6 fruit fly cellular contexts compared by ENCODE assay signal in genomic region chr2L:19011895-19012645, dm6.
TF ChIP-seq lines count a peak whose summit lies in the region.

No protein-coding gene starts in this region.

- TF ChIP-seq CTCF in whole organism, embryonic (GFP tag; optimal IDR thresholded peaks at IDR 0.05; lab: Kevin White, UChicago) = no peak

TF ChIP-seq in whole organism, 6 proteins besides CTCF, POLR2A, EP300 and RAD21:
- TF ChIP-seq pan (optimal IDR thresholded peaks at IDR 0.05; lab: Kevin White, UChicago) = peak; percentile 62
- no peak for TF ChIP-seq Dll (optimal IDR thresholded peaks at IDR 0.05; lab: Kevin White, UChicago)
- no peak for TF ChIP-seq CG8478 (optimal IDR thresholded peaks at IDR 0.05; lab: Kevin White, UChicago)
TF ChIP-seq in whole organism: peak in this region for 1.

TF ChIP-seq in whole organism, adult, 20 proteins besides CTCF, POLR2A, EP300 and RAD21:
- TF ChIP-seq CG33017 (tag; optimal IDR thresholded peaks at IDR 0.05; lab: Kevin White, UChicago) (peak; percentile 56), bab1 (GFP tag; optimal IDR thresholded peaks at IDR 0.05; lab: Kevin White, UChicago) (no peak), CG7101 (tag; optimal IDR thresholded peaks at IDR 0.05; lab: Kevin White, UChicago) (peak; percentile 14), Hr96 (GFP tag; optimal IDR thresholded peaks at IDR 0.05; lab: Kevin White, UChicago) (no peak), CG11617 (GFP tag; optimal IDR thresholded peaks at IDR 0.05; lab: Kevin White, UChicago) (no peak)

TF ChIP-seq in whole organism, embryonic, 481 proteins besides CTCF, POLR2A, EP300 and RAD21 (continues in another document):
- TF ChIP-seq Bdp1 (GFP tag; optimal IDR thresholded peaks at IDR 0.05; lab: Kevin White, UChicago) = peak; percentile 78
- TF ChIP-seq Adf1 (GFP tag; IDR thresholded peaks at IDR 0.05; lab: Robert Waterston, UW) = peak; percentile 65; the same call in 1 of the 2 replicates
- peak in 1 of 3 experiments; percentile 43 for TF ChIP-seq lola (GFP tag; optimal IDR thresholded peaks at IDR 0.05; lab: Kevin White, UChicago)
- peak; percentile 85 for TF ChIP-seq CG32532 (GFP tag; IDR thresholded peaks at IDR 0.05; lab: Robert Waterston, UW)
- TF ChIP-seq Spps (tag; optimal IDR thresholded peaks at IDR 0.05; lab: Kevin White, UChicago) = peak; percentile 6
- no peak for TF ChIP-seq aop (GFP tag; IDR thresholded peaks at IDR 0.05; lab: Robert Waterston, UW)
- TF ChIP-seq HLH54F (GFP tag; optimal IDR thresholded peaks at IDR 0.05; lab: Kevin White, UChicago) = peak; percentile 79
- peak; percentile 43 for TF ChIP-seq CG30431 (GFP tag; optimal IDR thresholded peaks at IDR 0.05; lab: Kevin White, UChicago)
- peak; percentile 84 for TF ChIP-seq bcd (GFP tag; optimal IDR thresholded peaks at IDR 0.05; lab: Kevin White, UChicago)
- peak; percentile 67 for TF ChIP-seq Mrtf (GFP tag; IDR thresholded peaks at IDR 0.05; lab: Robert Waterston, UW)
- TF ChIP-seq usp (GFP tag; optimal IDR thresholded peaks at IDR 0.05; lab: Kevin White, UChicago) = no peak
- peak; percentile 69 for TF ChIP-seq tin (GFP tag; optimal IDR thresholded peaks at IDR 0.05; lab: Kevin White, UChicago)
- TF ChIP-seq odd (GFP tag; optimal IDR thresholded peaks at IDR 0.05; lab: Kevin White, UChicago) = peak; percentile 69
- TF ChIP-seq Jarid2 (GFP tag; optimal IDR thresholded peaks at IDR 0.05; lab: Kevin White, UChicago) = peak; percentile 28
- TF ChIP-seq klu (GFP tag; IDR thresholded peaks at IDR 0.05; lab: Robert Waterston, UW) = peak; percentile 66
- TF ChIP-seq Gug (GFP tag; IDR thresholded peaks at IDR 0.05; lab: Robert Waterston, UW) = peak; percentile 84
- peak; percentile 58 to 73 for TF ChIP-seq chif (GFP tag; optimal IDR thresholded peaks at IDR 0.05; lab: Kevin White, UChicago)
- TF ChIP-seq Blimp-1 (GFP tag; optimal IDR thresholded peaks at IDR 0.05; lab: Kevin White, UChicago) = peak; percentile 67
- peak; percentile 58 for TF ChIP-seq gsb-n (tag; optimal IDR thresholded peaks at IDR 0.05; lab: Kevin White, UChicago)
- peak; percentile 69 for TF ChIP-seq CG15601 (tag; optimal IDR thresholded peaks at IDR 0.05; lab: Kevin White, UChicago)

TF ChIP-seq in whole organism, prepupa, 60 proteins besides CTCF, POLR2A, EP300 and RAD21 (continues in another document):
- peak; percentile 72 for TF ChIP-seq pdm3 (GFP tag; optimal IDR thresholded peaks at IDR 0.05; lab: Kevin White, UChicago)
- TF ChIP-seq CG32006 (GFP tag; optimal IDR thresholded peaks at IDR 0.05; lab: Kevin White, UChicago) = peak; percentile 76
- TF ChIP-seq CG34406 (GFP tag; optimal IDR thresholded peaks at IDR 0.05; lab: Kevin White, UChicago) = peak; percentile 60
- TF ChIP-seq topi (GFP tag; optimal IDR thresholded peaks at IDR 0.05; lab: Kevin White, UChicago) = peak; percentile 69
- peak; percentile 63 for TF ChIP-seq CG7368 (GFP tag; optimal IDR thresholded peaks at IDR 0.05; lab: Kevin White, UChicago)
- TF ChIP-seq CG11902 (GFP tag; optimal IDR thresholded peaks at IDR 0.05; lab: Kevin White, UChicago) = peak; percentile 66
- peak; percentile 72 for TF ChIP-seq CG1621 (tag; optimal IDR thresholded peaks at IDR 0.05; lab: Kevin White, UChicago)
- TF ChIP-seq cyc (GFP tag; optimal IDR thresholded peaks at IDR 0.05; lab: Kevin White, UChicago) = peak; percentile 75
- peak; percentile 79 for TF ChIP-seq CG31627 (GFP tag; optimal IDR thresholded peaks at IDR 0.05; lab: Kevin White, UChicago)
- TF ChIP-seq CG8119 (GFP tag; IDR thresholded peaks at IDR 0.05; lab: Robert Waterston, UW) = peak; percentile 70
- no peak for TF ChIP-seq dac (GFP tag; optimal IDR thresholded peaks at IDR 0.05; lab: Kevin White, UChicago)
- peak; percentile 80 for TF ChIP-seq lz (GFP tag; optimal IDR thresholded peaks at IDR 0.05; lab: Kevin White, UChicago)
- peak; percentile 57 for TF ChIP-seq CG6276 (GFP tag; optimal IDR thresholded peaks at IDR 0.05; lab: Kevin White, UChicago)
- TF ChIP-seq Hr39 (GFP tag; optimal IDR thresholded peaks at IDR 0.05; lab: Kevin White, UChicago) = peak; percentile 80
- TF ChIP-seq CG8319 (GFP tag; optimal IDR thresholded peaks at IDR 0.05; lab: Kevin White, UChicago) = peak; percentile 51
- peak; percentile 73 for TF ChIP-seq CG3919 (GFP tag; optimal IDR thresholded peaks at IDR 0.05; lab: Kevin White, UChicago)
- TF ChIP-seq CG6792 (GFP tag; optimal IDR thresholded peaks at IDR 0.05; lab: Kevin White, UChicago) = peak; percentile 75
- no peak for TF ChIP-seq Eip93F (GFP tag; optimal IDR thresholded peaks at IDR 0.05; lab: Kevin White, UChicago)
- TF ChIP-seq acj6 (GFP tag; optimal IDR thresholded peaks at IDR 0.05; lab: Kevin White, UChicago) = peak; percentile 70
- peak; percentile 15 for TF ChIP-seq fkh (GFP tag; optimal IDR thresholded peaks at IDR 0.05; lab: Kevin White, UChicago)
- peak; percentile 77 for TF ChIP-seq esn (GFP tag; optimal IDR thresholded peaks at IDR 0.05; lab: Kevin White, UChicago)
- TF ChIP-seq CG15336 (GFP tag; IDR thresholded peaks at IDR 0.05; lab: Robert Waterston, UW) = peak; percentile 63

TF ChIP-seq in whole organism, pupa, 21 proteins besides CTCF, POLR2A, EP300 and RAD21:
- peak; percentile 74 for TF ChIP-seq CG17806 (tag; optimal IDR thresholded peaks at IDR 0.05; lab: Kevin White, UChicago)
- peak; percentile 62; the same call in 1 of the 2 replicates for TF ChIP-seq Ets98B (GFP tag; IDR thresholded peaks at IDR 0.05; lab: Robert Waterston, UW)
- TF ChIP-seq fd96Ca (GFP tag; IDR thresholded peaks at IDR 0.05; lab: Robert Waterston, UW) = peak; percentile 81
- peak; percentile 80 for TF ChIP-seq CG8159 (tag; optimal IDR thresholded peaks at IDR 0.05; lab: Kevin White, UChicago)
- peak; percentile 69 for TF ChIP-seq CG14655 (GFP tag; optimal IDR thresholded peaks at IDR 0.05; lab: Kevin White, UChicago)
- peak; percentile 48 for TF ChIP-seq Snoo (tag; optimal IDR thresholded peaks at IDR 0.05; lab: Kevin White, UChicago)
- TF ChIP-seq CG15710 (tag; optimal IDR thresholded peaks at IDR 0.05; lab: Kevin White, UChicago) = peak; percentile 76
- peak; percentile 32; the same call in 1 of the 2 replicates for TF ChIP-seq CG10348 (GFP tag; IDR thresholded peaks at IDR 0.05; lab: Robert Waterston, UW)
- peak; percentile 54; the same call in 1 of the 2 replicates for TF ChIP-seq CG12605 (GFP tag; IDR thresholded peaks at IDR 0.05; lab: Robert Waterston, UW)
- peak; percentile 67; the same call in 2 of the 3 replicates for TF ChIP-seq CG4496 (GFP tag; IDR thresholded peaks at IDR 0.05; lab: Robert Waterston, UW)
- peak; percentile 42 for TF ChIP-seq Pif1B (GFP tag; optimal IDR thresholded peaks at IDR 0.05; lab: Kevin White, UChicago)
- peak; percentile 61 for TF ChIP-seq CG13204 (GFP tag; optimal IDR thresholded peaks at IDR 0.05; lab: Kevin White, UChicago)
- TF ChIP-seq CG8301 (tag; optimal IDR thresholded peaks at IDR 0.05; lab: Kevin White, UChicago) = peak; percentile 61
- TF ChIP-seq D1 (tag; optimal IDR thresholded peaks at IDR 0.05; lab: Kevin White, UChicago) = no peak
- no peak for TF ChIP-seq EcR (GFP tag; optimal IDR thresholded peaks at IDR 0.05; lab: Kevin White, UChicago)
- TF ChIP-seq gl (tag; optimal IDR thresholded peaks at IDR 0.05; lab: Kevin White, UChicago) = peak; percentile 46
- TF ChIP-seq rn (GFP tag; IDR thresholded peaks at IDR 0.05; lab: Robert Waterston, UW) = 0 out of 2 replicates have a peak, but pooled peaks have one; percentile 34
- TF ChIP-seq CG32121 (GFP tag; IDR thresholded peaks at IDR 0.05; lab: Robert Waterston, UW) = peak; percentile 76
- peak; percentile 75 for TF ChIP-seq CG34367 (tag; optimal IDR thresholded peaks at IDR 0.05; lab: Kevin White, UChicago)
- peak; percentile 76 for TF ChIP-seq Pif1A (GFP tag; optimal IDR thresholded peaks at IDR 0.05; lab: Kevin White, UChicago)
- peak; percentile 66 for TF ChIP-seq CG9948 (tag; optimal IDR thresholded peaks at IDR 0.05; lab: Kevin White, UChicago)
TF ChIP-seq in whole organism, pupa: peak in this region for 19.

TF ChIP-seq in whole organism, wandering third instar larva, 38 proteins besides CTCF, POLR2A, EP300 and RAD21 (continues in another document):
- TF ChIP-seq Dfd (GFP tag; optimal IDR thresholded peaks at IDR 0.05; lab: Kevin White, UChicago) (no peak), br (GFP tag; optimal IDR thresholded peaks at IDR 0.05; lab: Kevin White, UChicago) (peak; percentile 76), Sp1 (GFP tag; optimal IDR thresholded peaks at IDR 0.05; lab: Kevin White, UChicago) (peak; percentile 75), dsf (GFP tag; optimal IDR thresholded peaks at IDR 0.05; lab: Kevin White, UChicago; ENCODE audit: borderline replicate concordance) (no peak), tai (GFP tag; optimal IDR thresholded peaks at IDR 0.05; lab: Kevin White, UChicago) (no peak), fru (GFP tag; optimal IDR thresholded peaks at IDR 0.05; lab: Kevin White, UChicago) (peak; percentile 84), ey (GFP tag; optimal IDR thresholded peaks at IDR 0.05; lab: Kevin White, UChicago) (peak; percentile 81), sv (GFP tag; optimal IDR thresholded peaks at IDR 0.05; lab: Kevin White, UChicago) (peak; percentile 66), h (GFP tag; optimal IDR thresholded peaks at IDR 0.05; lab: Kevin White, UChicago) (peak; percentile 80), N (GFP tag; optimal IDR thresholded peaks at IDR 0.05; lab: Kevin White, UChicago) (no peak), pan (optimal IDR thresholded peaks at IDR 0.05; lab: Kevin White, UChicago) (no peak), GATAd (GFP tag; optimal IDR thresholded peaks at IDR 0.05; lab: Kevin White, UChicago) (no peak), rgr (GFP tag; optimal IDR thresholded peaks at IDR 0.05; lab: Kevin White, UChicago) (peak; percentile 73), Rel (GFP tag; optimal IDR thresholded peaks at IDR 0.05; lab: Kevin White, UChicago) (no peak), Rel (tag; optimal IDR thresholded peaks at IDR 0.05; lab: Kevin White, UChicago) (no peak), Hr83 (GFP tag; optimal IDR thresholded peaks at IDR 0.05; lab: Kevin White, UChicago; ENCODE audit: poor library complexity, severe bottlenecking) (no peak), Hnf4 (GFP tag; optimal IDR thresholded peaks at IDR 0.05; lab: Kevin White, UChicago) (peak; percentile 43), CG9705 (GFP tag; optimal IDR thresholded peaks at IDR 0.05; lab: Kevin White, UChicago) (no peak), Vsx2 (GFP tag; optimal IDR thresholded peaks at IDR 0.05; lab: Kevin White, UChicago; ENCODE audit: partially characterized antibody) (no peak), Myc (optimal IDR thresholded peaks at IDR 0.05; lab: Kevin White, UChicago) (no peak), sage (GFP tag; optimal IDR thresholded peaks at IDR 0.05; lab: Kevin White, UChicago) (no peak), Abd-B (GFP tag; optimal IDR thresholded peaks at IDR 0.05; lab: Kevin White, UChicago) (no peak), lola (GFP tag; optimal IDR thresholded peaks at IDR 0.05; lab: Kevin White, UChicago) (no peak), CG32264 (GFP tag; optimal IDR thresholded peaks at IDR 0.05; lab: Kevin White, UChicago) (no peak), brk (GFP tag; optimal IDR thresholded peaks at IDR 0.05; lab: Kevin White, UChicago) (peak; percentile 25), CrebA (GFP tag; optimal IDR thresholded peaks at IDR 0.05; lab: Kevin White, UChicago; ENCODE audit: borderline replicate concordance) (no peak), usp (GFP tag; optimal IDR thresholded peaks at IDR 0.05; lab: Kevin White, UChicago) (no peak)
